Worm (Caenorhabditis elegans) whole organism, L1 larva: ENCODE data around the gene T23B12.11.

ENCODE experiments used
- F16B12.6 ChIP-seq: fragments of 150-350 bp; optimal IDR thresholded peaks from 2 replicates; lab custom pipeline; 2014; ENCODE audit warnings: missing biosample characterization, missing genetic modification characterization
- ama-1 ChIP-seq: fragments of 150-350 bp; optimal IDR thresholded peaks from 2 replicates; lab custom pipeline; 2014
- blmp-1 ChIP-seq: fragments of 150-350 bp; optimal IDR thresholded peaks from 2 replicates; lab custom pipeline; 2014; ENCODE audit warnings: missing biosample characterization, missing genetic modification characterization
- ceh-8 ChIP-seq: fragments of 200-800 bp; sonication (Bioruptor generic); optimal IDR thresholded peaks from 2 replicates; lab custom pipeline; 2018; ENCODE audit warnings: mild to moderate bottlenecking, missing genetic modification characterization, moderate library complexity, missing compliant biosample characterization
- ceh-82 ChIP-seq, 3 experiments: fragments of 150-350 bp in 1 of 3; sonication (generic microtip) in 2 of 3; optimal IDR thresholded peaks; 2 replicates each; lab custom pipeline; 2014 to 2017; ENCODE audit warnings: missing biosample characterization in 3 of 3, missing genetic modification characterization in 3 of 3
- efl-1 ChIP-seq, 4 experiments: fragments of 150-350 bp; optimal IDR thresholded peaks in 3 of 4; peaks in 1 of 4; 1 replicate in 1 of 4; 2 replicates in 3 of 4; lab custom pipeline; 2014; ENCODE audit warnings: missing biosample characterization in 2 of 4, missing genetic modification characterization in 2 of 4, missing genetic modification reagents in 2 of 4
- efl-3 ChIP-seq: fragments of 200-800 bp; sonication (Bioruptor generic); optimal IDR thresholded peaks from 2 replicates; lab custom pipeline; 2018; ENCODE audit warnings: mild to moderate bottlenecking, missing genetic modification characterization, missing compliant biosample characterization
- egl-13 ChIP-seq: sonication (generic microtip); optimal IDR thresholded peaks from 2 replicates; lab custom pipeline; 2016; ENCODE audit warnings: missing genotype, missing genetic modification reagents, missing genetic modification characterization, missing compliant biosample characterization
- elt-2 ChIP-seq: sonication (generic microtip); optimal IDR thresholded peaks from 2 replicates; lab custom pipeline; 2016; ENCODE audit warnings: missing genetic modification characterization, mild to moderate bottlenecking, inconsistent platforms, missing compliant biosample characterization, missing genetic modification reagents
- elt-3 ChIP-seq, 6 experiments: fragments of 150-350 bp in 1 of 6; sonication (generic microtip); optimal IDR thresholded peaks; 2 replicates each; lab custom pipeline; 2017 to 2018; ENCODE audit warnings: missing biosample characterization in 6 of 6, missing genetic modification characterization in 6 of 6, inconsistent platforms in 1 of 6
- ets-5 ChIP-seq: fragments of 200-800 bp; sonication (Bioruptor generic); IDR thresholded peaks from 2 replicates; pipeline ENCODE4 v1.3.6; 2022; ENCODE audit warnings: missing genetic modification characterization, missing compliant biosample characterization
- fkh-10 ChIP-seq: sonication (generic microtip); optimal IDR thresholded peaks from 2 replicates; lab custom pipeline; 2017; ENCODE audit warnings: missing biosample characterization, missing genetic modification reagents, missing genetic modification characterization
- fkh-8 ChIP-seq: sonication (generic microtip); optimal IDR thresholded peaks from 2 replicates; lab custom pipeline; 2016; ENCODE audit warnings: mild to moderate bottlenecking, missing genetic modification characterization, missing compliant biosample characterization
- fos-1 ChIP-seq: fragments of 150-350 bp; optimal IDR thresholded peaks from 2 replicates; lab custom pipeline; 2014; ENCODE audit warnings: missing biosample characterization, missing genetic modification characterization
- grh-1 ChIP-seq: fragments of 200-800 bp; sonication (Bioruptor generic); IDR thresholded peaks from 2 replicates; pipeline ENCODE4 v1.3.6; 2022; ENCODE audit warnings: missing genetic modification reagents, missing genetic modification characterization, missing compliant biosample characterization
- hlh-17 ChIP-seq: fragments of 200-800 bp; sonication (Bioruptor generic); optimal IDR thresholded peaks from 2 replicates; lab custom pipeline; 2018; ENCODE audit warnings: missing genetic modification characterization, mild to moderate bottlenecking, missing compliant biosample characterization, moderate library complexity, borderline replicate concordance
- hpl-2 ChIP-seq: fragments of 150-350 bp; optimal IDR thresholded peaks from 2 replicates; lab custom pipeline; 2014; ENCODE audit warnings: missing biosample characterization, missing genetic modification reagents, missing genetic modification characterization
- isw-1 ChIP-seq: fragments of 200-800 bp; sonication (Bioruptor generic); IDR thresholded peaks from 2 replicates; pipeline ENCODE4 v1.3.6; 2022; ENCODE audit warnings: missing genetic modification characterization, missing compliant biosample characterization
- jun-1 ChIP-seq: fragments of 150-350 bp; optimal IDR thresholded peaks from 2 replicates; lab custom pipeline; 2014; ENCODE audit warnings: missing biosample characterization, missing genetic modification reagents, missing genetic modification characterization
- lin-14 ChIP-seq: fragments of 200-800 bp; sonication (Bioruptor generic); optimal IDR thresholded peaks from 2 replicates; lab custom pipeline; 2018; ENCODE audit warnings: mild to moderate bottlenecking, missing genetic modification characterization, moderate library complexity, missing compliant biosample characterization
- lin-15B ChIP-seq: fragments of 150-350 bp; sonication (generic microtip); optimal IDR thresholded peaks from 3 replicates; lab custom pipeline; 2014; ENCODE audit warnings: missing biosample characterization, missing genetic modification characterization
- lin-35 ChIP-seq, 2 experiments: fragments of 150-350 bp; optimal IDR thresholded peaks; 2 replicates each; lab custom pipeline; 2014; ENCODE audit warnings: missing biosample characterization in 2 of 2, missing genetic modification characterization in 2 of 2, missing genetic modification reagents in 2 of 2
- mdl-1 ChIP-seq, 2 experiments: fragments of 150-350 bp; optimal IDR thresholded peaks; 2 replicates each; lab custom pipeline; 2014 to 2017; ENCODE audit warnings: missing biosample characterization in 2 of 2, missing genetic modification characterization in 2 of 2, inconsistent platforms in 1 of 2
- mep-1 ChIP-seq: fragments of 150-350 bp; optimal IDR thresholded peaks from 2 replicates; lab custom pipeline; 2014; ENCODE audit warnings: missing biosample characterization, missing genetic modification characterization
- nhr-12 ChIP-seq: sonication (generic microtip); optimal IDR thresholded peaks from 2 replicates; lab custom pipeline; 2017; ENCODE audit warnings: missing biosample characterization, missing genetic modification characterization
- nhr-19 ChIP-seq: fragments of 200-800 bp; sonication (Bioruptor generic); conservative IDR thresholded peaks from 2 replicates; pipeline ENCODE4 v1.3.6; 2022; ENCODE audit warnings: missing genetic modification characterization, missing compliant biosample characterization
- nhr-20 ChIP-seq: sonication (generic microtip); optimal IDR thresholded peaks from 2 replicates; lab custom pipeline; 2016; ENCODE audit warnings: mild to moderate bottlenecking, missing genetic modification characterization, missing compliant biosample characterization
- nhr-237 ChIP-seq: fragments of 150-350 bp; optimal IDR thresholded peaks from 2 replicates; lab custom pipeline; 2014; ENCODE audit warnings: missing biosample characterization, missing genetic modification characterization
- nhr-28 ChIP-seq: fragments of 150-350 bp; optimal IDR thresholded peaks from 2 replicates; lab custom pipeline; 2014; ENCODE audit warnings: missing biosample characterization, missing genetic modification characterization
- nhr-47 ChIP-seq: sonication (generic microtip); optimal IDR thresholded peaks from 2 replicates; lab custom pipeline; 2016; ENCODE audit warnings: mild to moderate bottlenecking, missing genetic modification characterization, moderate library complexity, missing compliant biosample characterization
- nhr-71 ChIP-seq: sonication (generic microtip); optimal IDR thresholded peaks from 2 replicates; lab custom pipeline; 2016; ENCODE audit warnings: mild to moderate bottlenecking, missing genetic modification characterization, moderate library complexity, missing compliant biosample characterization
- nhr-77 ChIP-seq: fragments of 150-350 bp; optimal IDR thresholded peaks from 2 replicates; lab custom pipeline; 2014; ENCODE audit warnings: missing biosample characterization, missing genetic modification characterization
- nhr-84 ChIP-seq: sonication (generic microtip); optimal IDR thresholded peaks from 2 replicates; lab custom pipeline; 2017; ENCODE audit warnings: missing biosample characterization, missing genetic modification characterization
- nhr-85 ChIP-seq: sonication (generic microtip); peaks from one replicate; lab custom pipeline; 2016; ENCODE audit warnings: missing genetic modification characterization, inconsistent platforms, missing compliant biosample characterization
- pag-3 ChIP-seq: sonication (generic microtip); optimal IDR thresholded peaks from 2 replicates; lab custom pipeline; 2017; ENCODE audit warnings: missing genetic modification characterization, mild to moderate bottlenecking, missing compliant biosample characterization, antibody characterized with exemption, borderline replicate concordance; ENCODE audit not compliant: insufficient read depth
- rnt-1 ChIP-seq: sonication (generic microtip); optimal IDR thresholded peaks from 2 replicates; lab custom pipeline; 2016; ENCODE audit warnings: mild to moderate bottlenecking, missing genetic modification characterization, moderate library complexity, missing compliant biosample characterization
- snu-23 ChIP-seq: sonication (generic microtip); optimal IDR thresholded peaks from 2 replicates; lab custom pipeline; 2016; ENCODE audit warnings: missing genetic modification characterization, missing compliant biosample characterization
- sox-4 ChIP-seq: sonication (generic microtip); optimal IDR thresholded peaks from 2 replicates; lab custom pipeline; 2016; ENCODE audit warnings: missing genetic modification characterization, missing compliant biosample characterization
- sptf-1 ChIP-seq: fragments of 150-350 bp; optimal IDR thresholded peaks from 2 replicates; lab custom pipeline; 2014; ENCODE audit warnings: missing biosample characterization, missing genetic modification characterization
- tbx-2 ChIP-seq: sonication (generic microtip); optimal IDR thresholded peaks from 2 replicates; lab custom pipeline; 2016; ENCODE audit warnings: missing genetic modification characterization, missing compliant biosample characterization
- tlp-1 ChIP-seq: fragments of 150-350 bp; optimal IDR thresholded peaks from 2 replicates; lab custom pipeline; 2014; ENCODE audit warnings: missing biosample characterization, missing genetic modification characterization
- unc-130 ChIP-seq: fragments of 150-350 bp; optimal IDR thresholded peaks from 2 replicates; lab custom pipeline; 2017; ENCODE audit warnings: missing biosample characterization, missing genetic modification characterization, inconsistent platforms
- unc-86 ChIP-seq: sonication (generic microtip); optimal IDR thresholded peaks from 2 replicates; lab custom pipeline; 2016; ENCODE audit warnings: missing genetic modification characterization, missing compliant biosample characterization
- xbp-1 ChIP-seq: sonication (generic microtip); optimal IDR thresholded peaks from 2 replicates; lab custom pipeline; 2016; ENCODE audit warnings: missing genetic modification characterization, missing compliant biosample characterization
- ztf-11 ChIP-seq, 2 experiments: sonication (generic microtip); optimal IDR thresholded peaks; 2 replicates each; lab custom pipeline; 2016 to 2017; ENCODE audit warnings: missing genetic modification characterization in 2 of 2, missing biosample characterization in 1 of 2, missing compliant biosample characterization in 1 of 2

The T23B12.11 gene

ce11 chrV:8428585-8429414 lies 26.4 kb upstream of the T23B12.11 start (continued):
- TF ChIP-seq nhr-237 (tag; lab: Kevin White, UChicago) = no peak
- no peak for TF ChIP-seq pag-3 (tag; lab: Kevin White, UChicago)
- TF ChIP-seq elt-2 (tag; lab: Kevin White, UChicago) = no peak
- no peak for TF ChIP-seq ama-1 (lab: Kevin White, UChicago)
- TF ChIP-seq snu-23 (GFP tag; lab: Kevin White, UChicago) = peak; percentile 34
- peak; percentile 78 for TF ChIP-seq lin-14
- TF ChIP-seq ztf-11 (tag; optimal IDR thresholded peaks at IDR 0.05; lab: Kevin White, UChicago) = no peak
- peak in 1 of 2 experiments; percentile 28 for TF ChIP-seq mdl-1 (tag; optimal IDR thresholded peaks at IDR 0.05; lab: Kevin White, UChicago)
- TF ChIP-seq lin-15B (tag; lab: Kevin White, UChicago) = no peak
- peak; percentile 66 for TF ChIP-seq nhr-71 (tag; lab: Kevin White, UChicago)
- TF ChIP-seq hpl-2 (GFP tag; lab: Kevin White, UChicago) = no peak
- peak; percentile 5 for TF ChIP-seq unc-130 (tag; lab: Kevin White, UChicago)
- no peak for TF ChIP-seq egl-13 (tag; lab: Kevin White, UChicago)
- TF ChIP-seq unc-86 = peak; percentile 28
- no peak for TF ChIP-seq fkh-10 (GFP tag; lab: Kevin White, UChicago)
- TF ChIP-seq grh-1 = no peak
- TF ChIP-seq fos-1 (tag; lab: Kevin White, UChicago) = peak; percentile 21
- TF ChIP-seq xbp-1 (tag; lab: Kevin White, UChicago) = peak; percentile 10
- TF ChIP-seq nhr-12 (tag; lab: Kevin White, UChicago) = no peak
- peak; percentile 53 for TF ChIP-seq nhr-85 (tag; lab: Kevin White, UChicago)
- TF ChIP-seq ceh-8 (GFP tag; lab: Kevin White, UChicago) = no peak
- no peak for TF ChIP-seq tlp-1 (tag; lab: Kevin White, UChicago)
- no peak for TF ChIP-seq jun-1 (tag; lab: Kevin White, UChicago)
- peak; percentile 69 for TF ChIP-seq rnt-1
- peak; percentile 42 for TF ChIP-seq nhr-47 (tag; lab: Kevin White, UChicago)
- peak; percentile 59 to 66 for TF ChIP-seq efl-1 (optimal IDR thresholded peaks at IDR 0.05; lab: Kevin White, UChicago)
- TF ChIP-seq efl-1 (GFP tag; optimal IDR thresholded peaks at IDR 0.05 in 1 of 2; lab: Kevin White, UChicago) = no peak
- no peak for TF ChIP-seq fkh-8 (tag; lab: Kevin White, UChicago)
- no peak; the same call in 1 of the 2 replicates for TF ChIP-seq isw-1 (GFP tag; lab: Robert Waterston, UW)

ce11 chrV:8431295-8431694 lies 23.9 kb upstream of the T23B12.11 start:
- peak; percentile 37 for TF ChIP-seq nhr-19
- TF ChIP-seq rnt-1 = peak; percentile 35
- TF ChIP-seq, all 84 proteins: peak for 2; not testable (repeated sequence) for 82

ce11 chrV:8434400-8434827 lies 20.8 kb upstream of the T23B12.11 start:
- TF ChIP-seq F16B12.6 (tag; lab: Kevin White, UChicago) (no peak), rnt-1 (no peak), nhr-71 (tag; lab: Kevin White, UChicago) (peak; percentile 20), tbx-2 (tag; lab: Kevin White, UChicago) (no peak), efl-1 (optimal IDR thresholded peaks at IDR 0.05; lab: Kevin White, UChicago) (no peak), efl-1 (GFP tag; optimal IDR thresholded peaks at IDR 0.05 in 1 of 2; lab: Kevin White, UChicago) (no peak), nhr-85 (tag; lab: Kevin White, UChicago) (peak; percentile 6), efl-3 (GFP tag; lab: Kevin White, UChicago) (no peak), elt-2 (tag; lab: Kevin White, UChicago) (peak; percentile 66), sptf-1 (tag; lab: Kevin White, UChicago) (no peak), nhr-28 (tag; lab: Kevin White, UChicago) (no peak), pag-3 (tag; lab: Kevin White, UChicago) (peak; percentile 52), hlh-17 (no peak), fkh-8 (tag; lab: Kevin White, UChicago) (no peak), lin-35 (GFP tag; optimal IDR thresholded peaks at IDR 0.05; lab: Kevin White, UChicago) (peak in 1 of 2 experiments; percentile 36), elt-3 (tag; optimal IDR thresholded peaks at IDR 0.05; lab: Kevin White, UChicago) (peak in 1 of 6 experiments; percentile 41), sox-4 (tag; lab: Kevin White, UChicago) (no peak), lin-14 (peak; percentile 78), mep-1 (peak; percentile 42), nhr-84 (tag; lab: Kevin White, UChicago) (no peak), nhr-20 (tag; lab: Kevin White, UChicago) (peak; percentile 32), ets-5 (GFP tag; lab: Robert Waterston, UW) (no peak), unc-130 (tag; lab: Kevin White, UChicago) (no peak), nhr-77 (tag; lab: Kevin White, UChicago) (no peak), fkh-10 (GFP tag; lab: Kevin White, UChicago) (no peak), ceh-82 (tag; optimal IDR thresholded peaks at IDR 0.05; lab: Kevin White, UChicago) (no peak), blmp-1 (tag; lab: Kevin White, UChicago) (peak; percentile 69), nhr-19 (no peak)
